Fruit fly (Drosophila melanogaster): ENCODE data around the gene Arglu1.

DNA sequence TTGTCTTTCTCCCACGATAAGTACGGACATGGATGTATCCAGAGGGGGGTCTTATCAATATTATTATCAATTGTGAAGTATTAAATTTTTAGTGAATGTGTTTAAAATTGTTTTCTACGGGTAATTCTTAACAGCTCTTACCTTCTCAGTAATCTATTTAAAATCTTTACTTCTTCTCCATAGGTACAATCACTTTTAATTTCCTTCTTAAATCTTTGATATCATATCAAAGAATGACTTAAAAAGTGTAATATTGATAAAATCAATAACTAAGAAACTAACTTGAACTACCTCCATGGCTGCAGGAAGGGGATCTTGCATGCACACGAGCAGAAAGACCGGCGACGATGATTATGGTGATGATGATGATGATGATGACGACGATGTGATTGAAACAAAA, 44.6 kb upstream of the Arglu1 start:
- TF ChIP-seq dac (GFP tag; optimal IDR thresholded peaks at IDR 0.05): no peak
- peak; percentile 9 for TF ChIP-seq Sox14 (GFP tag; optimal IDR thresholded peaks at IDR 0.05)
- TF ChIP-seq CG8319 (GFP tag; optimal IDR thresholded peaks at IDR 0.05): peak; percentile 68
- TF ChIP-seq Hr39 (GFP tag; optimal IDR thresholded peaks at IDR 0.05): peak; percentile 53
